Fruit fly (Drosophila melanogaster) whole organism, embryonic: ENCODE measurements around the gene fog.
A peak's percentile ranks its signal among the peaks of the same experiment; 100 is the strongest.

Experiments used
- CG10654 ChIP-seq: fragments of 200-800 bp; sonication (Bioruptor generic); optimal IDR thresholded peaks from 2 replicates; lab custom pipeline; 2016; ENCODE audit warnings: missing biosample characterization, missing genetic modification characterization
- CG12744 ChIP-seq: fragments of 200-800 bp; sonication (Bioruptor generic); optimal IDR thresholded peaks from 2 replicates; lab custom pipeline; 2016; ENCODE audit warnings: missing biosample characterization, missing genetic modification characterization
- CG12769 ChIP-seq: fragments of 200-800 bp; sonication (Bioruptor generic); optimal IDR thresholded peaks from 2 replicates; lab custom pipeline; 2019; ENCODE audit warnings: missing biosample characterization, mild to moderate bottlenecking, missing genetic modification characterization, moderate library complexity
- CG13894 ChIP-seq: fragments of 200-800 bp; sonication (Bioruptor generic); optimal IDR thresholded peaks from 3 replicates; lab custom pipeline; 2018; ENCODE audit warnings: missing biosample characterization, mild to moderate bottlenecking, missing genetic modification characterization, moderate library complexity
- CG15073 ChIP-seq: fragments of 200-800 bp; sonication (Bioruptor generic); optimal IDR thresholded peaks from 2 replicates; lab custom pipeline; 2016; ENCODE audit warnings: missing biosample characterization, missing genetic modification characterization
- CG15514 ChIP-seq: fragments of 200-800 bp; sonication (Bioruptor generic); optimal IDR thresholded peaks from 3 replicates; lab custom pipeline; 2017; ENCODE audit warnings: missing biosample characterization, missing genetic modification characterization, mild to moderate bottlenecking, moderate library complexity, missing genetic modification reagents
- CG1603 ChIP-seq: fragments of 200-800 bp; sonication (Bioruptor generic); optimal IDR thresholded peaks from 2 replicates; lab custom pipeline; 2019; ENCODE audit warnings: missing biosample characterization, mild to moderate bottlenecking, missing genetic modification characterization, moderate library complexity
- CG17568 ChIP-seq: fragments of 200-800 bp; sonication (Bioruptor generic); optimal IDR thresholded peaks from 2 replicates; lab custom pipeline; 2018; ENCODE audit warnings: missing biosample characterization, mild to moderate bottlenecking, missing genetic modification characterization, moderate library complexity
- CG18599 ChIP-seq: fragments of 200-800 bp; sonication (Bioruptor generic); optimal IDR thresholded peaks from 3 replicates; lab custom pipeline; 2017; ENCODE audit warnings: missing biosample characterization, missing genetic modification characterization, mild to moderate bottlenecking, moderate library complexity, missing genetic modification reagents
- CG30020 ChIP-seq: fragments of 200-800 bp; optimal IDR thresholded peaks from 2 replicates; lab custom pipeline; 2019; ENCODE audit warnings: missing biosample characterization, mild to moderate bottlenecking, missing genetic modification characterization, moderate library complexity
- CG31441 ChIP-seq: fragments of 200-800 bp; sonication (Bioruptor generic); IDR thresholded peaks from 2 replicates; pipeline ENCODE4 v1.3.6; 2022; ENCODE audit warnings: missing biosample characterization, missing genetic modification characterization
- CG32772 ChIP-seq: fragments of 200-800 bp; sonication (Bioruptor generic); IDR thresholded peaks from 2 replicates; pipeline ENCODE4 v1.3.6; 2022; ENCODE audit warnings: missing biosample characterization, missing genetic modification characterization
- CG42726 ChIP-seq: fragments of 200-800 bp; sonication (Bioruptor generic); IDR thresholded peaks from 2 replicates; pipeline ENCODE4 v1.3.6; 2022; ENCODE audit warnings: missing biosample characterization, missing genetic modification characterization; ENCODE audit not compliant: partially characterized antibody
- CG5180 ChIP-seq: fragments of 200-800 bp; sonication (Bioruptor generic); optimal IDR thresholded peaks from 3 replicates; lab custom pipeline; 2017; ENCODE audit warnings: missing biosample characterization, missing genetic modification characterization, mild to moderate bottlenecking, moderate library complexity, missing genetic modification reagents
- CG6654 ChIP-seq: fragments of 200-800 bp; sonication (Bioruptor generic); optimal IDR thresholded peaks from 2 replicates; lab custom pipeline; 2017; ENCODE audit warnings: missing biosample characterization, mild to moderate bottlenecking, missing genetic modification characterization
- CG6791 ChIP-seq: fragments of 200-800 bp; sonication (Bioruptor generic); IDR thresholded peaks from 3 replicates; pipeline ENCODE4 v1.3.6; 2022; ENCODE audit warnings: missing biosample characterization, missing genetic modification characterization; ENCODE audit not compliant: partially characterized antibody
- CG7839 ChIP-seq: fragments of 200-800 bp; sonication (Bioruptor generic); optimal IDR thresholded peaks from 3 replicates; lab custom pipeline; 2018; ENCODE audit warnings: missing biosample characterization, mild to moderate bottlenecking, missing genetic modification characterization, moderate library complexity
- CG8281 ChIP-seq: fragments of 200-800 bp; sonication (Bioruptor generic); optimal IDR thresholded peaks from 2 replicates; lab custom pipeline; 2018; ENCODE audit warnings: missing biosample characterization, mild to moderate bottlenecking, missing genetic modification characterization, moderate library complexity
- Doc3 ChIP-seq: fragments of 200-800 bp; sonication (Bioruptor generic); IDR thresholded peaks from 3 replicates; pipeline ENCODE4 v1.3.6; 2022; ENCODE audit warnings: missing biosample characterization, missing genetic modification characterization; ENCODE audit not compliant: partially characterized antibody
- Eip74EF ChIP-seq, 2 experiments: fragments of 200-800 bp in 1 of 2; fragments of >200 bp in 1 of 2; sonication (Bioruptor generic) in 1 of 2; optimal IDR thresholded peaks; 2 replicates each; lab custom pipeline; 2017 to 2019; ENCODE audit warnings: missing biosample characterization in 2 of 2, missing genetic modification characterization in 2 of 2, mild to moderate bottlenecking in 1 of 2, moderate library complexity in 1 of 2
- Fer2 ChIP-seq: fragments of 200-800 bp; sonication (Bioruptor generic); optimal IDR thresholded peaks from 2 replicates; lab custom pipeline; 2018; ENCODE audit warnings: missing biosample characterization, mild to moderate bottlenecking, missing genetic modification characterization, moderate library complexity
- Fer3 ChIP-seq: fragments of 200-800 bp; sonication (Bioruptor generic); optimal IDR thresholded peaks from 2 replicates; lab custom pipeline; 2018; ENCODE audit warnings: missing biosample characterization, mild to moderate bottlenecking, missing genetic modification characterization, moderate library complexity
- HLH54F ChIP-seq: fragments of 200-800 bp; sonication (Bioruptor generic); optimal IDR thresholded peaks from 3 replicates; lab custom pipeline; 2016; ENCODE audit warnings: missing biosample characterization, missing genetic modification characterization
- Myb ChIP-seq: fragments of 200-800 bp; sonication (Bioruptor generic); optimal IDR thresholded peaks from 2 replicates; lab custom pipeline; 2016; ENCODE audit warnings: missing biosample characterization, missing genetic modification characterization
- NC2β ChIP-seq: fragments of 200-800 bp; sonication (Bioruptor generic); optimal IDR thresholded peaks from 2 replicates; lab custom pipeline; 2016; ENCODE audit warnings: missing biosample characterization, missing genetic modification characterization
- Oaz ChIP-seq: fragments of 200-800 bp; sonication (Bioruptor generic); IDR thresholded peaks from 2 replicates; pipeline ENCODE4 v1.3.6; 2022; ENCODE audit warnings: missing biosample characterization, missing genetic modification characterization
- TFAM ChIP-seq: fragments of 200-800 bp; sonication (Bioruptor generic); optimal IDR thresholded peaks from 2 replicates; lab custom pipeline; 2017; ENCODE audit warnings: missing biosample characterization, missing genetic modification characterization, inconsistent platforms
- Usf ChIP-seq: fragments of 200-800 bp; sonication (Bioruptor generic); optimal IDR thresholded peaks from 2 replicates; lab custom pipeline; 2017; ENCODE audit warnings: missing genotype, missing biosample characterization, missing genetic modification characterization
- ato ChIP-seq: fragments of 200-800 bp; sonication (Bioruptor generic); IDR thresholded peaks from 2 replicates; pipeline ENCODE4 v1.3.6; 2022; ENCODE audit warnings: missing biosample characterization, missing genetic modification characterization; ENCODE audit not compliant: partially characterized antibody
- cad ChIP-seq: fragments of >200 bp; optimal IDR thresholded peaks from 2 replicates; lab custom pipeline; 2017; ENCODE audit warnings: missing biosample characterization, missing genetic modification characterization
- caup ChIP-seq: fragments of 200-800 bp; sonication (Bioruptor generic); optimal IDR thresholded peaks from 3 replicates; lab custom pipeline; 2017; ENCODE audit warnings: missing biosample characterization, mild to moderate bottlenecking, missing genetic modification characterization, moderate library complexity; ENCODE audit not compliant: severe bottlenecking
- chn ChIP-seq: fragments of 200-800 bp; sonication (Bioruptor generic); optimal IDR thresholded peaks from 2 replicates; lab custom pipeline; 2016; ENCODE audit warnings: missing biosample characterization, missing genetic modification characterization
- crol ChIP-seq: fragments of 200-800 bp; sonication (Bioruptor generic); IDR thresholded peaks from 2 replicates; pipeline ENCODE4 v1.3.6; 2022; ENCODE audit warnings: missing biosample characterization, missing genetic modification characterization
- dpn ChIP-seq, 2 experiments: fragments of 200-800 bp; sonication (Bioruptor generic); optimal IDR thresholded peaks; 3 replicates each; lab custom pipeline; 2016; ENCODE audit warnings: missing biosample characterization in 2 of 2, missing genetic modification characterization in 2 of 2
- en ChIP-seq: fragments of 200-800 bp; sonication (Bioruptor generic); optimal IDR thresholded peaks from 2 replicates; lab custom pipeline; 2016; ENCODE audit warnings: missing biosample characterization, missing genetic modification characterization
- ftz-f1 ChIP-seq: fragments of 200-800 bp; sonication (Bioruptor generic); optimal IDR thresholded peaks from 2 replicates; lab custom pipeline; 2016; ENCODE audit warnings: missing biosample characterization, missing genetic modification characterization
- fu2 ChIP-seq: fragments of 200-800 bp; sonication (Bioruptor generic); optimal IDR thresholded peaks from 2 replicates; lab custom pipeline; 2016; ENCODE audit warnings: missing biosample characterization, missing genetic modification characterization
- grn ChIP-seq: fragments of 200-800 bp; sonication (Bioruptor generic); optimal IDR thresholded peaks from 3 replicates; lab custom pipeline; 2017; ENCODE audit warnings: missing biosample characterization, missing genetic modification characterization
- ham ChIP-seq: fragments of 200-800 bp; sonication (Bioruptor generic); IDR thresholded peaks from 2 replicates; pipeline ENCODE4 v1.3.6; 2022; ENCODE audit warnings: missing biosample characterization, missing genetic modification characterization
- kah ChIP-seq: fragments of 200-800 bp; sonication (Bioruptor generic); optimal IDR thresholded peaks from 2 replicates; lab custom pipeline; 2018; ENCODE audit warnings: missing biosample characterization, mild to moderate bottlenecking, missing genetic modification characterization
- klu ChIP-seq: fragments of 200-800 bp; sonication (Bioruptor generic); IDR thresholded peaks from 2 replicates; pipeline ENCODE4 v1.3.6; 2022; ENCODE audit warnings: missing biosample characterization, missing genetic modification characterization
- mirr ChIP-seq: fragments of 200-800 bp; sonication (Bioruptor generic); optimal IDR thresholded peaks from 3 replicates; lab custom pipeline; 2018; ENCODE audit warnings: missing biosample characterization, mild to moderate bottlenecking, missing genetic modification characterization
- mld ChIP-seq: fragments of 200-800 bp; sonication (Bioruptor generic); IDR thresholded peaks from 3 replicates; pipeline ENCODE4 v1.3.6; 2022; ENCODE audit warnings: missing biosample characterization, missing genetic modification characterization; ENCODE audit not compliant: partially characterized antibody
- psq ChIP-seq: fragments of 200-800 bp; sonication (Bioruptor generic); optimal IDR thresholded peaks from 2 replicates; lab custom pipeline; 2017; ENCODE audit warnings: missing biosample characterization, missing genetic modification characterization
- sens ChIP-seq: fragments of 200-800 bp; sonication (Bioruptor generic); peaks from one replicate; lab custom pipeline; 2016; ENCODE audit warnings: missing biosample characterization, missing genetic modification characterization
- sens-2 ChIP-seq: fragments of 200-800 bp; sonication (Bioruptor generic); IDR thresholded peaks from 2 replicates; pipeline ENCODE4 v1.3.6; 2022; ENCODE audit warnings: missing biosample characterization, missing genetic modification characterization
- sr ChIP-seq: fragments of 200-800 bp; sonication (Bioruptor generic); IDR thresholded peaks from 3 replicates; pipeline ENCODE4 v1.3.6; 2022; ENCODE audit warnings: missing biosample characterization, missing genetic modification characterization
- trh ChIP-seq: fragments of 200-800 bp; sonication (Bioruptor generic); optimal IDR thresholded peaks from 2 replicates; lab custom pipeline; 2016; ENCODE audit warnings: missing biosample characterization, missing genetic modification characterization
- ttk ChIP-seq: fragments of 200-800 bp; sonication (Bioruptor generic); IDR thresholded peaks from 2 replicates; pipeline ENCODE4 v2.1.2; 2022; ENCODE audit warnings: missing biosample characterization, missing genetic modification characterization
- tup ChIP-seq: fragments of 200-800 bp; sonication (Bioruptor generic); optimal IDR thresholded peaks from 2 replicates; lab custom pipeline; 2016; ENCODE audit warnings: missing biosample characterization, mild to moderate bottlenecking, missing genetic modification characterization, moderate library complexity
- zf30C ChIP-seq: fragments of 200-800 bp; sonication (Bioruptor generic); optimal IDR thresholded peaks from 3 replicates; lab custom pipeline; 2018; ENCODE audit warnings: missing biosample characterization, mild to moderate bottlenecking, missing genetic modification characterization

fog gene

DNA sequence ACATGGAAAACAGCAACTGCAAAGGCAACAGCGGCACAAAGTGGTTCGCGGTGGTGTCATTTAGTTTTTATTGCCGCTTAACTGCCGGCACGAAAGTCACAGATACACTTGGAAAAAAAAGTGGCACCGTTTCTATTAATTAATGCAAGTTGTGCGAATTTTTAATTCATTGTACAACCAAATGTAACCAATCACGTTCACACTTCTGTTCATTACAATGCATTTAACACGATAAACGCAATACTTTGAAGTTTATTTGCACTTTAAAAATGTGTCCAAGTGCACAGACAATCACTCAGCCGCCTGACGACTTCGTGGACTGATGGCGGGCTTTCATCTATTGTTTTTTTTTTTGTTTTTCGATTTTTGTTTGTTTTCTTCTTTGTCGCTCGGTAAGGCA, 21.5 kb downstream of the fog start (continued):
- TF ChIP-seq CG30020 (tag; lab: Kevin White, UChicago) (no peak), HLH54F (GFP tag; lab: Kevin White, UChicago) (no peak), tup (no peak), grn (GFP tag; lab: Kevin White, UChicago) (no peak), klu (GFP tag; lab: Robert Waterston, UW) (no peak), cad (GFP tag; lab: Kevin White, UChicago) (no peak), TFAM (GFP tag; lab: Kevin White, UChicago) (no peak), sr (GFP tag; lab: Robert Waterston, UW) (no peak), CG5180 (GFP tag; lab: Kevin White, UChicago) (no peak), Myb (GFP tag; lab: Kevin White, UChicago) (peak; percentile 11), sens (peak; percentile 87), CG42726 (GFP tag; lab: Robert Waterston, UW) (no peak), trh (GFP tag; lab: Kevin White, UChicago) (no peak), CG1603 (tag; lab: Kevin White, UChicago) (peak; percentile 86), CG18599 (GFP tag; lab: Kevin White, UChicago) (peak; percentile 27), kah (GFP tag; lab: Kevin White, UChicago) (no peak), CG15514 (no peak), mirr (GFP tag; lab: Kevin White, UChicago) (no peak), en (peak; percentile 17), Fer3 (tag; lab: Kevin White, UChicago) (peak; percentile 46), CG6654 (GFP tag; lab: Kevin White, UChicago) (peak; percentile 6), ham (GFP tag; lab: Robert Waterston, UW) (no peak), Eip74EF (GFP tag; optimal IDR thresholded peaks at IDR 0.05; lab: Kevin White, UChicago) (peak in 1 of 2 experiments; percentile 42), dpn (GFP tag; optimal IDR thresholded peaks at IDR 0.05; lab: Kevin White, UChicago) (peak; percentile 45 to 58), CG10654 (GFP tag; lab: Kevin White, UChicago) (peak; percentile 22), CG7839 (tag; lab: Kevin White, UChicago) (peak; percentile 33), Oaz (GFP tag; lab: Robert Waterston, UW) (no peak), zf30C (GFP tag; lab: Kevin White, UChicago) (no peak), CG31441 (peak; percentile 73), CG6791 (GFP tag; lab: Robert Waterston, UW) (no peak), chn (GFP tag; lab: Kevin White, UChicago) (peak; percentile 36), CG12744 (no peak), Usf (GFP tag; lab: Kevin White, UChicago) (no peak), Doc3 (GFP tag; lab: Robert Waterston, UW) (no peak), CG15073 (no peak), CG32772 (GFP tag; lab: Robert Waterston, UW) (peak; percentile 47; the same call in 1 of the 2 replicates), CG13894 (tag; lab: Kevin White, UChicago) (no peak), CG8281 (tag; lab: Kevin White, UChicago) (no peak), ato (GFP tag; lab: Robert Waterston, UW) (no peak), sens-2 (peak; percentile 63; the same call in 1 of the 2 replicates), ftz-f1 (GFP tag; lab: Kevin White, UChicago) (no peak), CG12769 (tag; lab: Kevin White, UChicago) (peak; percentile 34), caup (GFP tag; lab: Kevin White, UChicago) (no peak), ttk (peak; percentile 65), Fer2 (no peak), CG17568 (no peak), psq (no peak), crol (GFP tag; lab: Robert Waterston, UW) (no peak), fu2 (GFP tag; lab: Kevin White, UChicago) (no peak), NC2β (GFP tag; lab: Kevin White, UChicago) (no peak), mld (GFP tag; lab: Robert Waterston, UW) (no peak)
